Fruit fly (Drosophila melanogaster) whole organism, prepupa: ENCODE data around the gene CG10147.

ENCODE experiments used
- CG11902 ChIP-seq: fragments of 200-800 bp; sonication (Bioruptor generic); optimal IDR thresholded peaks from 3 replicates; lab custom pipeline; 2016; ENCODE audit warnings: missing biosample characterization, missing genetic modification characterization
- CG1621 ChIP-seq: fragments of 200-800 bp; sonication (Bioruptor generic); optimal IDR thresholded peaks from 3 replicates; lab custom pipeline; 2018; ENCODE audit warnings: missing biosample characterization, mild to moderate bottlenecking, missing genetic modification characterization
- CG16779 ChIP-seq: fragments of 200-800 bp; sonication (Bioruptor generic); optimal IDR thresholded peaks from 3 replicates; lab custom pipeline; 2017; ENCODE audit warnings: missing biosample characterization, mild to moderate bottlenecking, missing genetic modification characterization
- CG34406 ChIP-seq: fragments of 200-800 bp; sonication (Bioruptor generic); optimal IDR thresholded peaks from 3 replicates; lab custom pipeline; 2016; ENCODE audit warnings: missing biosample characterization, missing genetic modification characterization
- CG6163 ChIP-seq: fragments of 200-800 bp; sonication (Bioruptor generic); IDR thresholded peaks from 3 replicates; pipeline ENCODE4 v1.3.6; 2022; ENCODE audit warnings: missing biosample characterization, missing genetic modification characterization
- CG6854 ChIP-seq: fragments of 200-800 bp; sonication (Bioruptor generic); optimal IDR thresholded peaks from 2 replicates; lab custom pipeline; 2017; ENCODE audit warnings: missing biosample characterization, mild to moderate bottlenecking, missing genetic modification characterization
- CG7368 ChIP-seq: fragments of 200-800 bp; sonication (Bioruptor generic); optimal IDR thresholded peaks from 3 replicates; lab custom pipeline; 2016; ENCODE audit warnings: missing biosample characterization, missing genetic modification characterization
- CG8319 ChIP-seq: fragments of 200-800 bp; sonication (Bioruptor generic); optimal IDR thresholded peaks from 3 replicates; lab custom pipeline; 2016; ENCODE audit warnings: missing biosample characterization, missing genetic modification characterization
- Ets96B ChIP-seq: fragments of 200-800 bp; optimal IDR thresholded peaks from 2 replicates; lab custom pipeline; 2019; ENCODE audit warnings: missing biosample characterization, mild to moderate bottlenecking, missing genetic modification characterization, moderate library complexity
- Sox14 ChIP-seq: fragments of 200-800 bp; sonication (Bioruptor generic); optimal IDR thresholded peaks from 3 replicates; lab custom pipeline; 2016; ENCODE audit warnings: missing biosample characterization, missing genetic modification characterization
- Sox15 ChIP-seq: fragments of 200-800 bp; sonication (Bioruptor generic); optimal IDR thresholded peaks from 3 replicates; lab custom pipeline; 2016; ENCODE audit warnings: missing biosample characterization, missing genetic modification characterization
- dsx ChIP-seq: fragments of 200-800 bp; optimal IDR thresholded peaks from 3 replicates; lab custom pipeline; 2019; ENCODE audit warnings: missing biosample characterization, mild to moderate bottlenecking, missing genetic modification characterization, moderate library complexity; ENCODE audit not compliant: poor library complexity, severe bottlenecking
- spab ChIP-seq: fragments of 200-800 bp; sonication (Bioruptor generic); optimal IDR thresholded peaks from 2 replicates; lab custom pipeline; 2017; ENCODE audit warnings: missing biosample characterization, mild to moderate bottlenecking, missing genetic modification characterization, missing genetic modification reagents
- vri ChIP-seq: fragments of 200-800 bp; sonication (Bioruptor generic); optimal IDR thresholded peaks from 3 replicates; lab custom pipeline; 2016; ENCODE audit warnings: missing biosample characterization, mild to moderate bottlenecking, missing genetic modification characterization

DNA sequence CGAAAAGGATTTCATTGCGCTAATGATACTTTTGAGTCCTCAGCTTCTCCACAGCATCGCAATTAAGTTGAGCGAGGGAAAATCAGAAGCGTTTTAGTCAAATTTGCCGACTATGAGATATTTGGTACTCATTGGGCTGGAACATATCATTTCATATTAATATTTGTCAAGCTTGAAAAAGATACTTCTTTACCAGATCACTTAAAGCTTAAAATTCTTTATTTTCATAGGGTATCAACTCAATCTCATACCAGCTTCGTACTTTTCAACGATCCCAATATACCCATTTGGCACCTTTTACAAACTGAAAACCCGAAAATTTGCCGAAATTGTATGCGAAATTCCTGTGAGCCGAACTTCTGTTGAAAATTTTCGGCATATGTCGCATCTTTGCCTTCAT, 16.4 kb downstream of the CG10147 start:
- TF ChIP-seq CG7368 (GFP tag; lab: Kevin White, UChicago) (peak; percentile 12), CG6163 (GFP tag; lab: Robert Waterston, UW) (no peak), spab (GFP tag; lab: Kevin White, UChicago) (no peak), Ets96B (tag; lab: Kevin White, UChicago) (no peak), vri (GFP tag; lab: Kevin White, UChicago) (peak; percentile 56), CG6854 (no peak), Sox14 (GFP tag; lab: Kevin White, UChicago) (peak; percentile 43), CG11902 (GFP tag; lab: Kevin White, UChicago) (peak; percentile 43), dsx (GFP tag; lab: Kevin White, UChicago) (no peak), Sox15 (GFP tag; lab: Kevin White, UChicago) (peak; percentile 63), CG1621 (no peak), CG16779 (tag; lab: Kevin White, UChicago) (no peak), CG8319 (peak; percentile 45), CG34406 (GFP tag; lab: Kevin White, UChicago) (peak; percentile 71)
